Worm (Caenorhabditis elegans): ENCODE measurements around the gene Y73F8A.23.
A peak's percentile ranks its signal among the peaks of the same experiment; 100 is the strongest.

Y73F8A.23 gene

DNA sequence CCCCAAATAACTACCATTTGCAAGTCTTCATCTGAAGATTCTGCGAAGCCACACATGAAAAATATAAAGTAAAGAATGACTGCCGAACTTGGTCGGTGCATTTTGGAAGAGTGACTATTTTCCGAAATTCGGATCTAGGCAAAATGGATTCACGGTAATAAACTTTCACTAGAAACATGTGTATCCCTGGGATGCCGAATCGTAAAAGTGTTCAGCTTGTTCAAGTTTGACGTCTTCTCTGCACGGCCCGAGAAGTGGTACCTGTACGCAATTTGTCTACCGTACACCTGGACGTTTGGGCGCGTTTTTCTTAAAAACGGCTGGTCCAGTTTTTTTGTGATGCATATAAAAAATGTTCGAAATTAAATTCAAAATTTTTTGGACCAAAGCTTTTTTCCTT is at the start of gene Y73F8A.23:
Gene Y73F8A.23 (minus strand): TSS at position 101 of the 400 bp plus-strand sequence.
- no peak for TF ChIP-seq Y105C5A.15 (GFP tag; IDR thresholded peaks at IDR 0.05)
- TF ChIP-seq nhr-48 (tag; optimal IDR thresholded peaks at IDR 0.05) = no peak
- no peak for TF ChIP-seq daf-12 (tag; optimal IDR thresholded peaks at IDR 0.05)
- TF ChIP-seq saeg-2 (GFP tag; IDR thresholded peaks at IDR 0.05) = no peak

DNA sequence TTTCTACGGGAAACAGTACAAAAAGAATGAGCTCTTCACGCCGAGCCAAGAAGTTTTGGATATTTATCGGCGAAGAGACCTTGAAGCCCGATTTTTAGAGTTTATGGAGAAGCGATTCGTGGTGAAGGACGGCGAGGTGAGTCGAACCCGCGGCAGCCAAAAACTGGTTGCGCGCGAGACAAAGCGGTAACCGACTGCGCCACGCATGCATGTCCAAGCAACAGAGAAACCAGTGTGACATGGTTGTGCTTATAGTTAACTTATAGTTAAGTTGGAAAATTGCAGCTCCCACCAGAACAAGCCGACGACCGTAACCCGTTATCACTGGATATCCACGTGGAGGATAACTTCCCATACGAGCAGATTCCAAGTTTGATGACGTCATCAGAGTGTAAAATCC is 32.0 kb upstream of the Y73F8A.23 start:
- TF ChIP-seq mxl-3 (GFP tag; optimal IDR thresholded peaks at IDR 0.05) = no peak
- TF ChIP-seq mdl-1 (tag; optimal IDR thresholded peaks at IDR 0.05) = no peak
- TF ChIP-seq aha-1 (tag) = no peak
- peak; percentile 97 for TF ChIP-seq snpc-1.2 (GFP tag; IDR thresholded peaks at IDR 0.05)
- TF ChIP-seq egl-43 (GFP tag; IDR thresholded peaks at IDR 0.05) = no peak
- TF ChIP-seq F10B5.3 (tag; optimal IDR thresholded peaks at IDR 0.05) = no peak
- peak; percentile 53 for TF ChIP-seq dve-1 (tag; optimal IDR thresholded peaks at IDR 0.05; ENCODE audit: insufficient read depth)
- TF ChIP-seq php-3 (GFP tag; IDR thresholded peaks at IDR 0.05) = no peak
- peak; percentile 43 for TF ChIP-seq mep-1 (tag; optimal IDR thresholded peaks at IDR 0.05)
- TF ChIP-seq D1046.2 (GFP tag; IDR thresholded peaks at IDR 0.05) = no peak
- no peak for TF ChIP-seq sdz-12 (GFP tag; optimal IDR thresholded peaks at IDR 0.05)
- TF ChIP-seq Y48G9A.11 (GFP tag; IDR thresholded peaks at IDR 0.05) = no peak
- no peak for TF ChIP-seq dmd-6 (GFP tag; IDR thresholded peaks at IDR 0.05)
- no peak for TF ChIP-seq fos-1 (tag; optimal IDR thresholded peaks at IDR 0.05)
- TF ChIP-seq madf-9 (GFP tag; conservative IDR thresholded peaks at IDR 0.05) = no peak
- no peak for TF ChIP-seq skn-1 (tag; optimal IDR thresholded peaks at IDR 0.05)
- no peak for TF ChIP-seq ceh-32 (tag; optimal IDR thresholded peaks at IDR 0.05; ENCODE audit: poor library complexity)
- no peak for TF ChIP-seq ces-1 (GFP tag; optimal IDR thresholded peaks at IDR 0.05)
- TF ChIP-seq lir-3 (tag; optimal IDR thresholded peaks at IDR 0.05) = no peak
- no peak for TF ChIP-seq lin-15B (tag; optimal IDR thresholded peaks at IDR 0.05)
- TF ChIP-seq hlh-30 (tag; optimal IDR thresholded peaks at IDR 0.05; ENCODE audit: insufficient read depth) = no peak
- no peak for TF ChIP-seq ceh-28 (tag; optimal IDR thresholded peaks at IDR 0.05)
- TF ChIP-seq cey-2 (tag; optimal IDR thresholded peaks at IDR 0.05; ENCODE audit: borderline replicate concordance, insufficient read depth) = no peak
- no peak for TF ChIP-seq gei-8 (GFP tag; optimal IDR thresholded peaks at IDR 0.05)
- TF ChIP-seq lim-7 (GFP tag; IDR thresholded peaks at IDR 0.05) = no peak
- no peak for TF ChIP-seq nhr-237 (tag; optimal IDR thresholded peaks at IDR 0.05)
- TF ChIP-seq vab-7 (GFP tag; IDR thresholded peaks at IDR 0.05) = no peak
- TF ChIP-seq daf-12 (tag; optimal IDR thresholded peaks at IDR 0.05) = no peak
- no peak for TF ChIP-seq zip-11 (GFP tag; IDR thresholded peaks at IDR 0.05)
- TF ChIP-seq lin-29 (GFP tag; IDR thresholded peaks at IDR 0.05) = no peak
- no peak for TF ChIP-seq nhr-28 (tag; optimal IDR thresholded peaks at IDR 0.05)
- no peak for TF ChIP-seq R02D3.7 (tag; optimal IDR thresholded peaks at IDR 0.05)
- no peak for TF ChIP-seq Y75B8A.6 (GFP tag; IDR thresholded peaks at IDR 0.05)
- TF ChIP-seq F49E8.2 (tag; optimal IDR thresholded peaks at IDR 0.05; ENCODE audit: borderline replicate concordance) = peak; percentile 1
- TF ChIP-seq daf-19 (GFP tag; conservative IDR thresholded peaks at IDR 0.05) = no peak
- TF ChIP-seq lin-13 (GFP tag; optimal IDR thresholded peaks at IDR 0.05) = peak; percentile 33
- 0 out of 2 replicates have a peak, but pooled peaks have one; percentile 54 for TF ChIP-seq arid-1 (GFP tag; conservative IDR thresholded peaks at IDR 0.05)
- no peak for TF ChIP-seq nhr-111 (GFP tag; optimal IDR thresholded peaks at IDR 0.05)
- no peak for TF ChIP-seq T26A8.4 (GFP tag; IDR thresholded peaks at IDR 0.05)
- TF ChIP-seq nhr-6 (tag; optimal IDR thresholded peaks at IDR 0.05) = no peak
- no peak for TF ChIP-seq nhr-10 (tag; optimal IDR thresholded peaks at IDR 0.05)
- TF ChIP-seq nhr-77 (tag; optimal IDR thresholded peaks at IDR 0.05) = no peak
- TF ChIP-seq tag-97 (GFP tag; IDR thresholded peaks at IDR 0.05) = no peak
- TF ChIP-seq pqm-1 (tag; optimal IDR thresholded peaks at IDR 0.05) = no peak
- no peak for TF ChIP-seq snpc-4 (tag; optimal IDR thresholded peaks at IDR 0.05)
- peak; percentile 62; the same call in 1 of the 2 replicates for TF ChIP-seq mdt-29 (GFP tag; IDR thresholded peaks at IDR 0.05)
- TF ChIP-seq hif-1 (tag; optimal IDR thresholded peaks at IDR 0.05) = no peak
- TF ChIP-seq nhr-11 (tag; optimal IDR thresholded peaks at IDR 0.05) = no peak
